Worm (Caenorhabditis elegans) whole organism, L4 larva: Measurements from ENCODE around the gene dph-3.

ENCODE experiments used
- F26F4.8 ChIP-seq: fragments of 200-800 bp; sonication (Bioruptor generic); conservative IDR thresholded peaks from 2 replicates; pipeline ENCODE4 v1.3.6; 2022; ENCODE audit warnings: missing genetic modification characterization, missing compliant biosample characterization
- T20F7.1 ChIP-seq: fragments of 200-800 bp; sonication (Bioruptor generic); optimal IDR thresholded peaks from 2 replicates; lab custom pipeline; 2018; ENCODE audit warnings: mild to moderate bottlenecking, missing genetic modification characterization, missing compliant biosample characterization
- Y105C5A.15 ChIP-seq: fragments of 200-800 bp; sonication (Bioruptor generic); IDR thresholded peaks from 2 replicates; pipeline ENCODE4 v1.3.6; 2022; ENCODE audit warnings: missing genetic modification characterization, missing compliant biosample characterization
- Y5F2A.4 ChIP-seq: fragments of 200-800 bp; sonication (Bioruptor generic); optimal IDR thresholded peaks from 2 replicates; lab custom pipeline; 2018; ENCODE audit warnings: mild to moderate bottlenecking, missing genetic modification characterization, missing compliant biosample characterization
- aha-1 ChIP-seq: fragments of 150-350 bp; peaks from one replicate; lab custom pipeline; 2014; ENCODE audit warnings: missing biosample characterization, missing genetic modification characterization
- ama-1 ChIP-seq: fragments of 150-350 bp; optimal IDR thresholded peaks from 2 replicates; lab custom pipeline; 2014; ENCODE audit warnings: inconsistent platforms, mixed read lengths
- attf-4 ChIP-seq: sonication (generic microtip); optimal IDR thresholded peaks from 3 replicates; lab custom pipeline; 2017; ENCODE audit warnings: missing biosample characterization, missing genetic modification characterization
- ceh-32 ChIP-seq: sonication (generic microtip); optimal IDR thresholded peaks from 2 replicates; lab custom pipeline; 2016; ENCODE audit warnings: mild to moderate bottlenecking, missing genetic modification characterization, missing compliant biosample characterization; ENCODE audit not compliant: poor library complexity
- daf-12 ChIP-seq: fragments of 150-350 bp; optimal IDR thresholded peaks from 2 replicates; lab custom pipeline; 2014; ENCODE audit warnings: missing biosample characterization, missing genetic modification reagents, missing genetic modification characterization
- daf-16 ChIP-seq, 3 experiments: sonication (generic microtip); optimal IDR thresholded peaks; 2 replicates each; lab custom pipeline; 2016 to 2017; ENCODE audit warnings: missing genetic modification characterization in 3 of 3, missing genetic modification reagents in 3 of 3, mild to moderate bottlenecking in 2 of 3, missing compliant biosample characterization in 2 of 3, missing biosample characterization in 1 of 3, moderate library complexity in 1 of 3
- daf-19 ChIP-seq: fragments of 200-800 bp; sonication (Bioruptor generic); conservative IDR thresholded peaks from 2 replicates; pipeline ENCODE4 v1.3.6; 2022; ENCODE audit warnings: missing genetic modification characterization, missing compliant biosample characterization
- dmd-6 ChIP-seq: fragments of 200-800 bp; sonication (Bioruptor generic); IDR thresholded peaks from 2 replicates; pipeline ENCODE4 v1.3.6; 2022; ENCODE audit warnings: missing genetic modification reagents, missing genetic modification characterization, missing compliant biosample characterization
- dpl-1 ChIP-seq: fragments of 150-350 bp; optimal IDR thresholded peaks from 2 replicates; lab custom pipeline; 2014; ENCODE audit warnings: missing biosample characterization, missing genetic modification reagents, missing genetic modification characterization
- dve-1 ChIP-seq: sonication (generic microtip); optimal IDR thresholded peaks from 2 replicates; lab custom pipeline; 2017; ENCODE audit warnings: antibody characterized with exemption, mild to moderate bottlenecking, missing genetic modification characterization, missing compliant biosample characterization; ENCODE audit not compliant: insufficient read depth
- egl-27 ChIP-seq: sonication (generic microtip); optimal IDR thresholded peaks from 3 replicates; lab custom pipeline; 2017; ENCODE audit warnings: missing biosample characterization, missing genetic modification reagents, missing genetic modification characterization
- egl-43 ChIP-seq: fragments of 200-800 bp; sonication (Bioruptor generic); IDR thresholded peaks from 2 replicates; pipeline ENCODE4 v1.3.6; 2022; ENCODE audit warnings: missing genetic modification reagents, missing genetic modification characterization, missing compliant biosample characterization
- fos-1 ChIP-seq: fragments of 150-350 bp; optimal IDR thresholded peaks from 2 replicates; lab custom pipeline; 2014; ENCODE audit warnings: missing biosample characterization, missing genetic modification characterization
- hlh-30 ChIP-seq: sonication (generic microtip); optimal IDR thresholded peaks from 2 replicates; lab custom pipeline; 2017; ENCODE audit warnings: antibody characterized with exemption, mild to moderate bottlenecking, missing genetic modification characterization, missing compliant biosample characterization; ENCODE audit not compliant: insufficient read depth
- hmg-1.1 ChIP-seq: fragments of 200-800 bp; sonication (Bioruptor generic); IDR thresholded peaks from 2 replicates; pipeline ENCODE4 v1.3.6; 2022; ENCODE audit warnings: missing genetic modification reagents, missing genetic modification characterization, missing compliant biosample characterization
- lim-7 ChIP-seq: fragments of 200-800 bp; sonication (Bioruptor generic); IDR thresholded peaks from 2 replicates; pipeline ENCODE4 v1.3.6; 2022; ENCODE audit warnings: missing genetic modification characterization, missing compliant biosample characterization
- lin-1 ChIP-seq: fragments of 200-800 bp; sonication (Bioruptor generic); IDR thresholded peaks from 2 replicates; pipeline ENCODE4 v1.3.6; 2022; ENCODE audit warnings: missing genetic modification reagents, missing genetic modification characterization, missing compliant biosample characterization
- lin-13 ChIP-seq: fragments of 150-350 bp; optimal IDR thresholded peaks from 2 replicates; lab custom pipeline; 2014; ENCODE audit warnings: missing biosample characterization, missing genetic modification reagents, missing genetic modification characterization
- lin-39 ChIP-seq: fragments of 150-350 bp; optimal IDR thresholded peaks from 2 replicates; lab custom pipeline; 2014; ENCODE audit warnings: missing biosample characterization, missing genetic modification reagents, missing genetic modification characterization
- lsy-2 ChIP-seq, 2 experiments: fragments of 150-350 bp in 1 of 2; sonication (generic microtip) in 1 of 2; optimal IDR thresholded peaks; 2 replicates each; lab custom pipeline; 2014 to 2017; ENCODE audit warnings: missing biosample characterization in 2 of 2, missing genetic modification characterization in 2 of 2
- madf-5 ChIP-seq, 2 experiments: fragments of 200-800 bp; sonication (Bioruptor generic); IDR thresholded peaks; 2 replicates each; pipeline ENCODE4 v1.3.6; 2022; ENCODE audit warnings: missing compliant biosample characterization in 2 of 2, missing genetic modification characterization in 2 of 2
- mdt-29 ChIP-seq: fragments of 200-800 bp; sonication (Bioruptor generic); IDR thresholded peaks from 2 replicates; pipeline ENCODE4 v1.3.6; 2022; ENCODE audit warnings: missing genetic modification reagents, missing genetic modification characterization, missing compliant biosample characterization
- mxl-3 ChIP-seq: fragments of 200-800 bp; sonication (Bioruptor generic); optimal IDR thresholded peaks from 2 replicates; lab custom pipeline; 2018; ENCODE audit warnings: mild to moderate bottlenecking, missing genetic modification characterization, missing compliant biosample characterization
- nhr-11 ChIP-seq: fragments of 150-350 bp; optimal IDR thresholded peaks from 2 replicates; lab custom pipeline; 2014; ENCODE audit warnings: missing biosample characterization, missing genetic modification characterization
- nhr-28 ChIP-seq: fragments of 150-350 bp; optimal IDR thresholded peaks from 2 replicates; lab custom pipeline; 2014; ENCODE audit warnings: missing biosample characterization, missing genetic modification characterization
- nhr-6 ChIP-seq: fragments of 150-350 bp; optimal IDR thresholded peaks from 2 replicates; lab custom pipeline; 2014; ENCODE audit warnings: missing biosample characterization, missing genetic modification characterization
- nhr-76 ChIP-seq: fragments of 150-350 bp; optimal IDR thresholded peaks from 2 replicates; lab custom pipeline; 2014; ENCODE audit warnings: missing biosample characterization, missing genetic modification characterization
- nhr-77 ChIP-seq: fragments of 150-350 bp; optimal IDR thresholded peaks from 2 replicates; lab custom pipeline; 2014; ENCODE audit warnings: missing biosample characterization, missing genetic modification characterization
- rbr-2 ChIP-seq: sonication (generic microtip); optimal IDR thresholded peaks from 2 replicates; lab custom pipeline; 2016; ENCODE audit warnings: missing genotype, missing genetic modification characterization, missing compliant biosample characterization
- snpc-1.2 ChIP-seq: fragments of 200-800 bp; sonication (Bioruptor generic); IDR thresholded peaks from 2 replicates; pipeline ENCODE4 v1.3.6; 2022; ENCODE audit warnings: missing genetic modification reagents, missing genetic modification characterization, missing compliant biosample characterization
- spr-3 ChIP-seq: fragments of 200-800 bp; sonication (Bioruptor generic); optimal IDR thresholded peaks from 2 replicates; lab custom pipeline; 2018; ENCODE audit warnings: mild to moderate bottlenecking, missing genetic modification characterization, missing compliant biosample characterization
- tag-97 ChIP-seq: fragments of 200-800 bp; sonication (Bioruptor generic); IDR thresholded peaks from 2 replicates; pipeline ENCODE4 v1.3.6; 2022; ENCODE audit warnings: missing genetic modification characterization, missing compliant biosample characterization
- tra-1 ChIP-seq: fragments of 200-800 bp; sonication (Bioruptor generic); IDR thresholded peaks from 2 replicates; pipeline ENCODE4 v1.3.6; 2022; ENCODE audit warnings: missing genetic modification reagents, missing genetic modification characterization, missing compliant biosample characterization
- unc-130 ChIP-seq: sonication (generic microtip); optimal IDR thresholded peaks from 2 replicates; lab custom pipeline; 2016; ENCODE audit warnings: missing genetic modification reagents, missing genetic modification characterization, missing compliant biosample characterization
- unc-62 ChIP-seq, 3 experiments: fragments of 150-350 bp in 1 of 3; sonication (generic microtip); optimal IDR thresholded peaks in 2 of 3; peaks in 1 of 3; 1 replicate in 1 of 3; 2 replicates in 2 of 3; lab custom pipeline; 2014 to 2017; ENCODE audit warnings: missing biosample characterization in 3 of 3, missing genetic modification characterization in 3 of 3, missing genetic modification reagents in 3 of 3, missing genotype in 1 of 3
- zfp-3 ChIP-seq: fragments of 200-800 bp; sonication (Bioruptor generic); conservative IDR thresholded peaks from 2 replicates; pipeline ENCODE4 v1.3.6; 2022; ENCODE audit warnings: missing genetic modification reagents, missing genetic modification characterization, missing compliant biosample characterization
- zip-11 ChIP-seq: fragments of 200-800 bp; sonication (Bioruptor generic); IDR thresholded peaks from 2 replicates; pipeline ENCODE4 v1.3.6; 2022; ENCODE audit warnings: missing genetic modification characterization, missing compliant biosample characterization
- ztf-11 ChIP-seq: fragments of 150-350 bp; optimal IDR thresholded peaks from 2 replicates; lab custom pipeline; 2014; ENCODE audit warnings: missing biosample characterization, missing genetic modification characterization
- ztf-7 ChIP-seq: fragments of 150-350 bp; optimal IDR thresholded peaks from 2 replicates; lab custom pipeline; 2014; ENCODE audit warnings: missing biosample characterization, missing genetic modification characterization

The dph-3 gene

ce11 chrIV:9709205-9709604 lies 2.3 kb downstream of the dph-3 start, which contains the start of gene ant-1.3 (continued):
- no peak for TF ChIP-seq Y105C5A.15 (GFP tag; lab: Robert Waterston, UW)
- TF ChIP-seq hmg-1.1 (GFP tag; lab: Robert Waterston, UW), result no peak
- no peak for TF ChIP-seq mdt-29 (GFP tag; lab: Robert Waterston, UW)

- TF ChIP-seq mxl-3 (GFP tag; lab: Kevin White, UChicago), result no peak
- no peak for TF ChIP-seq ama-1 (lab: Kevin White, UChicago)
- peak in 1 of 2 experiments; percentile 41 for TF ChIP-seq unc-62 (GFP tag; optimal IDR thresholded peaks at IDR 0.05 in 1 of 2; lab: Kevin White, UChicago)
- TF ChIP-seq unc-62 (tag; optimal IDR thresholded peaks at IDR 0.05; lab: Kevin White, UChicago), result no peak
Measured at ce11 chrIV:9709887-9710286, 2.9 kb downstream of the dph-3 start, which contains the start of gene nhr-38. TSS of gene nhr-38 (plus strand) at chrIV:9710187.

- no peak for TF ChIP-seq dpl-1 (GFP tag; lab: Kevin White, UChicago)
- TF ChIP-seq fos-1 (tag; lab: Kevin White, UChicago), result no peak
- peak; percentile 28 for TF ChIP-seq aha-1
- TF ChIP-seq spr-3 (GFP tag; lab: Kevin White, UChicago), result no peak
- TF ChIP-seq zip-11 (GFP tag; lab: Robert Waterston, UW), result no peak
- TF ChIP-seq, all 104 proteins: peak for 1
Measured at ce11 chrIV:9712782-9713181, 5.8 kb downstream of the dph-3 start, which contains the start of gene K01H12.4. TSS of gene K01H12.4 (plus strand) at chrIV:9713082.

DNA sequence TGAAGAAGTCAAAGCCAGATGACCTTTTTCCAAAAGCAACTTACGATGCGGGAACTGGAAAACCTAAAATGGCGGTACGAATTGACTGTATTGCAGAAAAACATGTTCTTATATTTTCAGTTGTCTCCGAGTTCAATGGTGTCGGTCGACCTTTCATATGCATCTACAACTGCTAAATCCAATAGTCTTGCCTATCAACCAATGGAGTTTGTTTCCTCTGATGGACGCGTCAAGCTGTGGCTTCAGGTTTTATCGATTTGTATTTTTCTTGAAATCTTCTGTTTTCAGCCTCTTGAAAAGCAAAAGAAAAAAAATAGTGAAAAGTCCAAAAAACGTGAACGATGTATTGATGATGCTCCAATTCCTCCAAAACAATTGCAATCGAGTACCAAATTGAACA lies 7.3 kb downstream of the dph-3 start:
- TF ChIP-seq rbr-2 (tag; lab: Kevin White, UChicago), result no peak
- TF ChIP-seq spr-3 (GFP tag; lab: Kevin White, UChicago), result no peak
- TF ChIP-seq madf-5 (GFP tag; IDR thresholded peaks at IDR 0.05; lab: Robert Waterston, UW), result no peak
- TF ChIP-seq unc-62 (GFP tag; optimal IDR thresholded peaks at IDR 0.05 in 1 of 2; lab: Kevin White, UChicago), result peak in 1 of 2 experiments; percentile 94
- no peak for TF ChIP-seq unc-62 (tag; optimal IDR thresholded peaks at IDR 0.05; lab: Kevin White, UChicago)
- TF ChIP-seq daf-12, result no peak
- TF ChIP-seq snpc-1.2 (GFP tag; lab: Robert Waterston, UW), result no peak
- TF ChIP-seq tra-1 (GFP tag; lab: Robert Waterston, UW), result no peak
- no peak for TF ChIP-seq nhr-76

- peak; percentile 37 for TF ChIP-seq T20F7.1 (GFP tag; lab: Kevin White, UChicago)
- no peak for TF ChIP-seq lim-7 (GFP tag; lab: Robert Waterston, UW)
- peak; percentile 84 for TF ChIP-seq dve-1 (tag; lab: Kevin White, UChicago)
- TF ChIP-seq egl-27 (tag; lab: Kevin White, UChicago), result no peak
- no peak for TF ChIP-seq lin-39
- TF ChIP-seq ztf-11 (tag; lab: Kevin White, UChicago), result no peak
- TF ChIP-seq lin-1 (GFP tag; lab: Robert Waterston, UW), result no peak
- TF ChIP-seq Y5F2A.4, result no peak
- TF ChIP-seq unc-130 (GFP tag; lab: Kevin White, UChicago), result no peak
- peak; percentile 80 for TF ChIP-seq dmd-6 (GFP tag; lab: Robert Waterston, UW)
- no peak for TF ChIP-seq tra-1 (GFP tag; lab: Robert Waterston, UW)
- peak; percentile 27 for TF ChIP-seq hlh-30
- TF ChIP-seq daf-19, result no peak
- TF ChIP-seq nhr-6 (tag; lab: Kevin White, UChicago), result peak; percentile 63
- TF ChIP-seq ztf-7, result peak; percentile 72
- TF ChIP-seq attf-4 (tag; lab: Kevin White, UChicago), result no peak
- TF ChIP-seq daf-16 (GFP tag; optimal IDR thresholded peaks at IDR 0.05; lab: Kevin White, UChicago), result no peak
- peak; percentile 52 for TF ChIP-seq daf-16 (tag; optimal IDR thresholded peaks at IDR 0.05; lab: Kevin White, UChicago)
- TF ChIP-seq lsy-2 (tag; optimal IDR thresholded peaks at IDR 0.05; lab: Kevin White, UChicago), result peak in 1 of 2 experiments; percentile 53
- no peak for TF ChIP-seq tag-97 (GFP tag; lab: Robert Waterston, UW)
- TF ChIP-seq nhr-11, result no peak
- no peak for TF ChIP-seq egl-43 (GFP tag; lab: Robert Waterston, UW)
- TF ChIP-seq mdt-29 (GFP tag; lab: Robert Waterston, UW), result no peak
- no peak for TF ChIP-seq zfp-3
- no peak for TF ChIP-seq ceh-32 (tag; lab: Kevin White, UChicago)
- TF ChIP-seq lin-13, result no peak
- TF ChIP-seq F26F4.8 (GFP tag; lab: Robert Waterston, UW), result no peak
- peak; percentile 90 for TF ChIP-seq nhr-28 (tag; lab: Kevin White, UChicago)
- peak; percentile 74 for TF ChIP-seq nhr-77 (tag; lab: Kevin White, UChicago)
Measured at ce11 chrIV:9716490-9716889, 9.5 kb downstream of the dph-3 start.
